Fruit fly (Drosophila melanogaster): Measurements from ENCODE around the gene CG5347.

Gene CG5347

DNA sequence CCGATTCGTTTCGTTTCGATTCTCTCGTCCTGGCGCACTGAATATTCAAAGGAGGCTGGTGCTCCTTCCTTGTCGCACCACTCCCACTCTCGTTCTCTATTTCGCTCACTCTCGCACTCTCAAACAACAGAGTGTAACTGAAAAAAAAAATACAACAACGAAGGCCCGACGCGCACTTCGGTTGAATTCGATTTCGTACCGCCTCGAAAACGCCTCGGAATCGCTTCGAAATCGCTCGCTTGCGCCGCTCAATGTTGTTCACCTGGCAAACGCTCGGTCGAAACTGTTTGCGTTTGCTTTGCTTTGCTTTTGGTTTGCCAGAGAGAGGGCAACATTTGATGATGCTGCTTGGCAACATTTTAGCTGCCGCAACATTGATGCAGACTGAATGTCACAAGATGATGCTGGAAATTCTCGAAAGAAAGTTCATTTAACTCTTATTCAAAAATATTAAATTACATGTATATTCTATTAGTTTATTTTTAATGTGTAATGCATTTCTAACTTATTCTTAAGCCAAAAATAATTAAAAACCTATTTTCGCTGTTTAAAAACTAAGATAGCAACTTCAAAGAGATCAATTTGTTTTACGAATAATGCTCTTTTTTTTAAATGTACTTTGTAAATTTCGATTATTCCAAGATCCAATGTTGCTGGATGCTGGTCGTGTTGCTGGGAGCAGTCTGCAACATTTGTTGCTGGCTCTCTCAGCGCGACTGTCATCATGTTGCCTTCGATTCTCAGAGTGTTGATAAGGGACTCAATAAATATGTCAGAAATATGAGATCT, 27.3 kb upstream of the CG5347 start, which contains the start of gene NetB (continued):
- TF ChIP-seq ewg (GFP tag; optimal IDR thresholded peaks at IDR 0.05) (no peak), Myb (GFP tag; optimal IDR thresholded peaks at IDR 0.05) (no peak), wor (GFP tag; IDR thresholded peaks at IDR 0.05) (no peak), Mes4 (GFP tag; optimal IDR thresholded peaks at IDR 0.05) (no peak), grau (tag; optimal IDR thresholded peaks at IDR 0.05) (no peak), insv (GFP tag; optimal IDR thresholded peaks at IDR 0.05) (no peak), danr (GFP tag; IDR thresholded peaks at IDR 0.05) (no peak), CG10979 (tag; optimal IDR thresholded peaks at IDR 0.05) (no peak), ash1 (GFP tag; optimal IDR thresholded peaks at IDR 0.05) (no peak), Rfx (GFP tag; IDR thresholded peaks at IDR 0.05) (no peak), gro (GFP tag; optimal IDR thresholded peaks at IDR 0.05) (peak; percentile 13), chif (GFP tag; optimal IDR thresholded peaks at IDR 0.05) (no peak), CG17385 (GFP tag; optimal IDR thresholded peaks at IDR 0.05) (peak; percentile 2), D (optimal IDR thresholded peaks at IDR 0.05) (no peak), D (GFP tag; optimal IDR thresholded peaks at IDR 0.05) (no peak), YL-1 (GFP tag; optimal IDR thresholded peaks at IDR 0.05) (no peak), Ets65A (GFP tag) (no peak), klu (GFP tag; IDR thresholded peaks at IDR 0.05) (no peak), CG13123 (GFP tag; optimal IDR thresholded peaks at IDR 0.05) (no peak), hb (GFP tag; IDR thresholded peaks at IDR 0.05; ENCODE audit: partially characterized antibody) (no peak), Hey (tag; optimal IDR thresholded peaks at IDR 0.05) (no peak), so (GFP tag; IDR thresholded peaks at IDR 0.05) (no peak), E2f1 (GFP tag; IDR thresholded peaks at IDR 0.05) (no peak), tna (GFP tag; IDR thresholded peaks at IDR 0.05; ENCODE audit: partially characterized antibody) (0 out of 2 replicates have a peak, but pooled peaks have one; percentile 12), CG30403 (GFP tag; optimal IDR thresholded peaks at IDR 0.05) (no peak), ara (GFP tag; IDR thresholded peaks at IDR 0.05) (no peak), amos (GFP tag; IDR thresholded peaks at IDR 0.05; ENCODE audit: partially characterized antibody) (no peak; the same call in 1 of the 2 replicates), Deaf1 (tag; optimal IDR thresholded peaks at IDR 0.05) (peak; percentile 97), ato (GFP tag; IDR thresholded peaks at IDR 0.05; ENCODE audit: partially characterized antibody) (no peak), stc (GFP tag; IDR thresholded peaks at IDR 0.05) (no peak), CG17361 (GFP tag; IDR thresholded peaks at IDR 0.05) (no peak), Ada2b (GFP tag; IDR thresholded peaks at IDR 0.05) (no peak), tx (GFP tag; optimal IDR thresholded peaks at IDR 0.05) (no peak), slbo (GFP tag; IDR thresholded peaks at IDR 0.05) (no peak), fd64A (GFP tag; optimal IDR thresholded peaks at IDR 0.05) (no peak), sob (GFP tag; IDR thresholded peaks at IDR 0.05) (no peak), CG12659 (GFP tag; optimal IDR thresholded peaks at IDR 0.05) (no peak), Side (GFP tag; optimal IDR thresholded peaks at IDR 0.05) (peak; percentile 28), Fer2 (tag; optimal IDR thresholded peaks at IDR 0.05) (no peak), CG8388 (GFP tag; optimal IDR thresholded peaks at IDR 0.05) (no peak), CG6654 (GFP tag; optimal IDR thresholded peaks at IDR 0.05) (no peak), chn (GFP tag; optimal IDR thresholded peaks at IDR 0.05) (no peak), CG31365 (tag; optimal IDR thresholded peaks at IDR 0.05) (no peak), lola (GFP tag; optimal IDR thresholded peaks at IDR 0.05) (no peak), tin (GFP tag; optimal IDR thresholded peaks at IDR 0.05) (no peak), CG4854 (GFP tag; optimal IDR thresholded peaks at IDR 0.05) (no peak), mld (GFP tag; IDR thresholded peaks at IDR 0.05; ENCODE audit: partially characterized antibody) (peak; percentile 8; the same call in 1 of the 3 replicates), CG8359 (GFP tag; optimal IDR thresholded peaks at IDR 0.05; ENCODE audit: borderline replicate concordance) (peak; percentile 98), wek (GFP tag; optimal IDR thresholded peaks at IDR 0.05) (peak; percentile 34), CG32772 (GFP tag; IDR thresholded peaks at IDR 0.05) (peak; percentile 46)
